Fruit fly (Drosophila melanogaster) whole organism, embryonic: ENCODE data around the gene Grd.

Experiments used
- Abd-B ChIP-seq: fragments of 200-800 bp; sonication (Bioruptor generic); optimal IDR thresholded peaks from 2 replicates; lab custom pipeline; 2018; ENCODE audit warnings: missing biosample characterization, mild to moderate bottlenecking, missing genetic modification characterization, moderate library complexity
- Aef1 ChIP-seq: fragments of 200-800 bp; sonication (Bioruptor generic); IDR thresholded peaks from 3 replicates; pipeline ENCODE4 v1.3.6; 2022; ENCODE audit warnings: missing biosample characterization, missing genetic modification characterization
- Asciz ChIP-seq: fragments of 200-800 bp; sonication (Bioruptor generic); optimal IDR thresholded peaks from 2 replicates; lab custom pipeline; 2017; ENCODE audit warnings: missing biosample characterization, mild to moderate bottlenecking, missing genetic modification characterization, missing genetic modification reagents
- Atf3 ChIP-seq: fragments of 200-800 bp; sonication (Bioruptor generic); optimal IDR thresholded peaks from 3 replicates; lab custom pipeline; 2016; ENCODE audit warnings: missing biosample characterization, missing genetic modification characterization
- BtbVII ChIP-seq: fragments of 200-800 bp; sonication (Bioruptor generic); optimal IDR thresholded peaks from 3 replicates; lab custom pipeline; 2017; ENCODE audit warnings: missing biosample characterization, mild to moderate bottlenecking, missing genetic modification characterization
- Bteb2 ChIP-seq: fragments of 200-800 bp; sonication (Bioruptor generic); optimal IDR thresholded peaks from 2 replicates; lab custom pipeline; 2016; ENCODE audit warnings: missing biosample characterization, missing genetic modification characterization
- CG10979 ChIP-seq: fragments of 200-800 bp; sonication (Bioruptor generic); optimal IDR thresholded peaks from 2 replicates; lab custom pipeline; 2018; ENCODE audit warnings: missing biosample characterization, mild to moderate bottlenecking, missing genetic modification characterization, moderate library complexity
- CG11085 ChIP-seq: fragments of 200-800 bp; sonication (Bioruptor generic); IDR thresholded peaks from 2 replicates; pipeline ENCODE4 v1.3.6; 2022; ENCODE audit warnings: missing biosample characterization, missing genetic modification characterization
- CG11723 ChIP-seq: fragments of 200-800 bp; sonication (Bioruptor generic); optimal IDR thresholded peaks from 2 replicates; lab custom pipeline; 2017; ENCODE audit warnings: missing biosample characterization, mild to moderate bottlenecking, missing genetic modification characterization
- CG12236 ChIP-seq: fragments of 200-800 bp; sonication (Bioruptor generic); optimal IDR thresholded peaks from 2 replicates; lab custom pipeline; 2016; ENCODE audit warnings: missing biosample characterization, missing genetic modification characterization
- CG12299 ChIP-seq: fragments of 200-800 bp; sonication (Bioruptor generic); optimal IDR thresholded peaks from 2 replicates; lab custom pipeline; 2018; ENCODE audit warnings: missing biosample characterization, mild to moderate bottlenecking, missing genetic modification characterization
- CG13123 ChIP-seq: fragments of 200-800 bp; sonication (Bioruptor generic); optimal IDR thresholded peaks from 2 replicates; lab custom pipeline; 2016; ENCODE audit warnings: missing biosample characterization, missing genetic modification characterization
- CG13287 ChIP-seq: fragments of 200-800 bp; sonication (Bioruptor generic); IDR thresholded peaks from 2 replicates; pipeline ENCODE4 v1.3.6; 2022; ENCODE audit warnings: missing biosample characterization, missing genetic modification characterization; ENCODE audit not compliant: partially characterized antibody
- CG14860 ChIP-seq: fragments of 200-800 bp; sonication (Bioruptor generic); IDR thresholded peaks from 3 replicates; pipeline ENCODE4 v1.3.6; 2022; ENCODE audit warnings: missing biosample characterization, missing genetic modification characterization; ENCODE audit not compliant: partially characterized antibody
- CG15514 ChIP-seq: fragments of 200-800 bp; sonication (Bioruptor generic); optimal IDR thresholded peaks from 3 replicates; lab custom pipeline; 2017; ENCODE audit warnings: missing biosample characterization, missing genetic modification characterization, mild to moderate bottlenecking, moderate library complexity, missing genetic modification reagents
- CG17361 ChIP-seq: fragments of 200-800 bp; sonication (Bioruptor generic); IDR thresholded peaks from 3 replicates; pipeline ENCODE4 v1.3.6; 2022; ENCODE audit warnings: missing biosample characterization, missing genetic modification characterization
- CG17612 ChIP-seq: fragments of 200-800 bp; sonication (Bioruptor generic); IDR thresholded peaks from 2 replicates; pipeline ENCODE4 v1.3.6; 2022; ENCODE audit warnings: missing biosample characterization, missing genetic modification characterization
- CG17829 ChIP-seq: fragments of 200-800 bp; optimal IDR thresholded peaks from 2 replicates; lab custom pipeline; 2019; ENCODE audit warnings: missing biosample characterization, mild to moderate bottlenecking, missing genetic modification characterization, moderate library complexity
- CG31441 ChIP-seq: fragments of 200-800 bp; sonication (Bioruptor generic); IDR thresholded peaks from 2 replicates; pipeline ENCODE4 v1.3.6; 2022; ENCODE audit warnings: missing biosample characterization, missing genetic modification characterization
- CG3281 ChIP-seq: fragments of 200-800 bp; sonication (Bioruptor generic); optimal IDR thresholded peaks from 3 replicates; lab custom pipeline; 2017; ENCODE audit warnings: missing biosample characterization, mild to moderate bottlenecking, missing genetic modification characterization
- CG33213 ChIP-seq: fragments of 200-800 bp; sonication (Bioruptor generic); optimal IDR thresholded peaks from 3 replicates; lab custom pipeline; 2016; ENCODE audit warnings: missing biosample characterization, missing genetic modification characterization
- CG4424 ChIP-seq: fragments of 200-800 bp; sonication (Bioruptor generic); optimal IDR thresholded peaks from 3 replicates; lab custom pipeline; 2016; ENCODE audit warnings: missing biosample characterization, missing genetic modification characterization
- CG6813 ChIP-seq: fragments of 200-800 bp; sonication (Bioruptor generic); optimal IDR thresholded peaks from 2 replicates; lab custom pipeline; 2017; ENCODE audit warnings: missing biosample characterization, missing genetic modification characterization, mild to moderate bottlenecking, moderate library complexity, missing genetic modification reagents
- CG7963 ChIP-seq: fragments of 200-800 bp; sonication (Bioruptor generic); IDR thresholded peaks from 3 replicates; pipeline ENCODE4 v1.3.6; 2022; ENCODE audit warnings: missing biosample characterization, missing genetic modification characterization; ENCODE audit not compliant: partially characterized antibody
- CG8478 ChIP-seq: fragments of >200 bp; optimal IDR thresholded peaks from 2 replicates; lab custom pipeline; 2018
- Gug ChIP-seq: fragments of 200-800 bp; sonication (Bioruptor generic); IDR thresholded peaks from 4 replicates; pipeline ENCODE4 v1.3.6; 2022; ENCODE audit warnings: missing biosample characterization, missing genetic modification characterization
- HHEX ChIP-seq: fragments of 200-800 bp; sonication (Bioruptor generic); optimal IDR thresholded peaks from 3 replicates; lab custom pipeline; 2017; ENCODE audit warnings: missing biosample characterization, mild to moderate bottlenecking, missing genetic modification characterization, missing genetic modification reagents
- HmgD ChIP-seq: fragments of 200-800 bp; sonication (Bioruptor generic); optimal IDR thresholded peaks from 3 replicates; lab custom pipeline; 2016; ENCODE audit warnings: missing biosample characterization, missing genetic modification characterization
- HmgZ ChIP-seq: fragments of 200-800 bp; sonication (Bioruptor generic); optimal IDR thresholded peaks from 2 replicates; lab custom pipeline; 2018; ENCODE audit warnings: missing biosample characterization, mild to moderate bottlenecking, missing genetic modification characterization
- Jarid2 ChIP-seq: fragments of 200-800 bp; sonication (Bioruptor generic); optimal IDR thresholded peaks from 3 replicates; lab custom pipeline; 2017; ENCODE audit warnings: mild to moderate bottlenecking, missing biosample characterization, missing genetic modification reagents, missing genetic modification characterization
- Meics ChIP-seq: fragments of 200-800 bp; sonication (Bioruptor generic); optimal IDR thresholded peaks from 2 replicates; lab custom pipeline; 2017; ENCODE audit warnings: missing biosample characterization, mild to moderate bottlenecking, missing genetic modification characterization
- Side ChIP-seq: fragments of 200-800 bp; sonication (Bioruptor generic); optimal IDR thresholded peaks from 2 replicates; lab custom pipeline; 2016; ENCODE audit warnings: missing biosample characterization, missing genetic modification characterization
- Ssrp ChIP-seq: fragments of 200-800 bp; sonication (Bioruptor generic); optimal IDR thresholded peaks from 2 replicates; lab custom pipeline; 2018; ENCODE audit warnings: missing biosample characterization, mild to moderate bottlenecking, missing genetic modification characterization, moderate library complexity
- Taf1 ChIP-seq: fragments of 200-800 bp; sonication (Bioruptor generic); IDR thresholded peaks from 2 replicates; pipeline ENCODE4 v1.3.6; 2022; ENCODE audit warnings: missing biosample characterization, missing genetic modification characterization
- Usf ChIP-seq: fragments of 200-800 bp; sonication (Bioruptor generic); optimal IDR thresholded peaks from 2 replicates; lab custom pipeline; 2017; ENCODE audit warnings: missing genotype, missing biosample characterization, missing genetic modification characterization
- Xbp1 ChIP-seq: fragments of 200-800 bp; sonication (Bioruptor generic); optimal IDR thresholded peaks from 3 replicates; lab custom pipeline; 2016; ENCODE audit warnings: missing biosample characterization, mild to moderate bottlenecking, missing genetic modification characterization
- ase ChIP-seq: fragments of 200-800 bp; sonication (Bioruptor generic); IDR thresholded peaks from 3 replicates; pipeline ENCODE4 v1.3.6; 2022; ENCODE audit warnings: missing biosample characterization, missing genetic modification characterization
- az2 ChIP-seq: fragments of 200-800 bp; sonication (Bioruptor generic); optimal IDR thresholded peaks from 3 replicates; lab custom pipeline; 2016; ENCODE audit warnings: missing biosample characterization, missing genetic modification characterization
- chinmo ChIP-seq: fragments of 200-800 bp; sonication (Bioruptor generic); IDR thresholded peaks from 4 replicates; pipeline ENCODE4 v1.3.6; 2022; ENCODE audit warnings: missing biosample characterization, missing genetic modification characterization; ENCODE audit not compliant: partially characterized antibody
- chm ChIP-seq: fragments of 200-800 bp; sonication (Bioruptor generic); IDR thresholded peaks from 2 replicates; pipeline ENCODE4 v1.3.6; 2022; ENCODE audit warnings: missing biosample characterization, missing genetic modification characterization
- dm ChIP-seq: fragments of 200-800 bp; sonication (Bioruptor generic); optimal IDR thresholded peaks from 3 replicates; lab custom pipeline; 2016; ENCODE audit warnings: missing biosample characterization, missing genetic modification characterization
- dmrt11E ChIP-seq: fragments of 200-800 bp; sonication (Bioruptor generic); optimal IDR thresholded peaks from 3 replicates; lab custom pipeline; 2018; ENCODE audit warnings: missing biosample characterization, mild to moderate bottlenecking, missing genetic modification characterization, moderate library complexity
- dpn ChIP-seq, 2 experiments: fragments of 200-800 bp; sonication (Bioruptor generic); optimal IDR thresholded peaks; 3 replicates each; lab custom pipeline; 2016; ENCODE audit warnings: missing biosample characterization in 2 of 2, missing genetic modification characterization in 2 of 2
- esg ChIP-seq: fragments of 200-800 bp; sonication (Bioruptor generic); conservative IDR thresholded peaks from 2 replicates; pipeline ENCODE4 v1.3.6; 2022; ENCODE audit warnings: missing biosample characterization, missing genetic modification characterization
- gfzf ChIP-seq: fragments of 200-800 bp; sonication (Bioruptor generic); optimal IDR thresholded peaks from 2 replicates; lab custom pipeline; 2016; ENCODE audit warnings: missing biosample characterization, mild to moderate bottlenecking, missing genetic modification characterization, moderate library complexity
- knrl ChIP-seq: fragments of 200-800 bp; sonication (Bioruptor generic); IDR thresholded peaks from 3 replicates; pipeline ENCODE4 v1.3.6; 2022; ENCODE audit warnings: missing biosample characterization, missing genetic modification characterization; ENCODE audit not compliant: partially characterized antibody
- tap ChIP-seq: fragments of 200-800 bp; optimal IDR thresholded peaks from 3 replicates; lab custom pipeline; 2019; ENCODE audit warnings: missing biosample characterization, mild to moderate bottlenecking, missing genetic modification characterization, moderate library complexity
- usp ChIP-seq: fragments of >200 bp; optimal IDR thresholded peaks from 2 replicates; lab custom pipeline; 2017; ENCODE audit warnings: missing biosample characterization, missing genetic modification characterization

Grd gene

dm6 chr3L:17856655-17857479, 33.7 kb downstream of the Grd start, which contains the start of gene CG5535 (continued):
- TF ChIP-seq CG4424 (GFP tag; lab: Kevin White, UChicago) (peak; percentile 86), Atf3 (peak; percentile 3), az2 (GFP tag; lab: Kevin White, UChicago) (peak; percentile 83), HmgD (GFP tag; lab: Kevin White, UChicago) (no peak), CG7963 (GFP tag; lab: Robert Waterston, UW) (no peak), Aef1 (GFP tag; lab: Robert Waterston, UW) (peak; percentile 44), Bteb2 (GFP tag; lab: Kevin White, UChicago) (peak; percentile 15), CG12236 (GFP tag; lab: Kevin White, UChicago) (no peak), Taf1 (GFP tag; lab: Robert Waterston, UW) (peak; percentile 49), CG6813 (peak; percentile 71), Meics (GFP tag; lab: Kevin White, UChicago) (peak; percentile 90), Asciz (peak; percentile 69), CG15514 (GFP tag; lab: Kevin White, UChicago) (peak; percentile 30), CG17612 (GFP tag; lab: Robert Waterston, UW) (peak; percentile 22; the same call in 1 of the 2 replicates), Gug (GFP tag; lab: Robert Waterston, UW) (peak; percentile 82), esg (peak; percentile 61), Xbp1 (GFP tag; lab: Kevin White, UChicago) (peak; percentile 74), Jarid2 (GFP tag; lab: Kevin White, UChicago) (peak; percentile 35), CG13123 (GFP tag; lab: Kevin White, UChicago) (no peak), CG13287 (GFP tag; lab: Robert Waterston, UW) (peak; percentile 10; the same call in 1 of the 2 replicates), dpn (GFP tag; optimal IDR thresholded peaks at IDR 0.05; lab: Kevin White, UChicago) (peak; percentile 20 to 75), HmgZ (tag; lab: Kevin White, UChicago) (peak; percentile 44), Abd-B (GFP tag; lab: Kevin White, UChicago) (peak; percentile 75), CG10979 (tag; lab: Kevin White, UChicago) (peak; percentile 86), CG33213 (GFP tag; lab: Kevin White, UChicago) (peak; percentile 46), dmrt11E (tag; lab: Kevin White, UChicago) (peak; percentile 77), BtbVII (GFP tag; lab: Kevin White, UChicago) (peak; percentile 79), CG17829 (tag; lab: Kevin White, UChicago) (peak; percentile 86), Ssrp (tag; lab: Kevin White, UChicago) (peak; percentile 87), Side (peak; percentile 64), tap (tag; lab: Kevin White, UChicago) (peak; percentile 65), CG31441 (GFP tag; lab: Robert Waterston, UW) (peak; percentile 89), ase (GFP tag; lab: Robert Waterston, UW) (peak; percentile 53; the same call in 2 of the 3 replicates), CG14860 (GFP tag; lab: Robert Waterston, UW) (no peak), gfzf (GFP tag; lab: Kevin White, UChicago) (no peak), chinmo (peak; percentile 63; the same call in 1 of the 4 replicates), CG12299 (tag; lab: Kevin White, UChicago) (peak; percentile 47), dm (peak; percentile 38), knrl (no peak), usp (no peak), CG17361 (GFP tag; lab: Robert Waterston, UW) (peak; percentile 99), CG11723 (peak; percentile 78), HHEX (GFP tag; lab: Kevin White, UChicago) (peak; percentile 66), CG3281 (GFP tag; lab: Kevin White, UChicago) (peak; percentile 80), chm (GFP tag; lab: Robert Waterston, UW) (peak; percentile 79), CG11085 (peak; percentile 50; the same call in 1 of the 2 replicates), Usf (GFP tag; lab: Kevin White, UChicago) (peak; percentile 80), CG8478 (lab: Kevin White, UChicago) (no peak)
